Worm (Caenorhabditis elegans) whole organism, L4 larva: ENCODE results near the gene F43H9.4.
A peak's percentile ranks its signal among the peaks of the same experiment; 100 is the strongest.

Experiments used
- F10B5.3 ChIP-seq: sonication (generic microtip); optimal IDR thresholded peaks from 2 replicates; lab custom pipeline; 2016; ENCODE audit warnings: mild to moderate bottlenecking, missing genetic modification characterization, missing compliant biosample characterization
- F37D6.2 ChIP-seq: sonication (generic microtip); optimal IDR thresholded peaks from 2 replicates; lab custom pipeline; 2016; ENCODE audit warnings: mild to moderate bottlenecking, missing genetic modification characterization, missing compliant biosample characterization
- F44E2.7 ChIP-seq: fragments of 200-800 bp; sonication (Bioruptor generic); IDR thresholded peaks from 2 replicates; pipeline ENCODE4 v2.1.2; 2022; ENCODE audit warnings: missing genetic modification characterization, missing compliant biosample characterization
- T26A8.4 ChIP-seq: fragments of 200-800 bp; sonication (Bioruptor generic); IDR thresholded peaks from 2 replicates; pipeline ENCODE4 v1.3.6; 2022; ENCODE audit warnings: missing genetic modification characterization, missing compliant biosample characterization
- Y105C5A.15 ChIP-seq: fragments of 200-800 bp; sonication (Bioruptor generic); IDR thresholded peaks from 2 replicates; pipeline ENCODE4 v1.3.6; 2022; ENCODE audit warnings: missing genetic modification characterization, missing compliant biosample characterization
- Y5F2A.4 ChIP-seq: fragments of 200-800 bp; sonication (Bioruptor generic); optimal IDR thresholded peaks from 2 replicates; lab custom pipeline; 2018; ENCODE audit warnings: mild to moderate bottlenecking, missing genetic modification characterization, missing compliant biosample characterization
- ZK337.2 ChIP-seq: fragments of 200-800 bp; sonication (Bioruptor generic); IDR thresholded peaks from 2 replicates; pipeline ENCODE4 v1.3.6; 2022; ENCODE audit warnings: missing genetic modification reagents, missing genetic modification characterization, missing compliant biosample characterization
- aha-1 ChIP-seq: fragments of 150-350 bp; peaks from one replicate; lab custom pipeline; 2014; ENCODE audit warnings: missing biosample characterization, missing genetic modification characterization
- aly-2 ChIP-seq: sonication (generic microtip); optimal IDR thresholded peaks from 2 replicates; lab custom pipeline; 2018; ENCODE audit warnings: missing biosample characterization, missing genetic modification characterization
- ama-1 ChIP-seq: fragments of 150-350 bp; optimal IDR thresholded peaks from 2 replicates; lab custom pipeline; 2014; ENCODE audit warnings: inconsistent platforms, mixed read lengths
- ceh-20 ChIP-seq: fragments of 200-800 bp; sonication (Bioruptor generic); IDR thresholded peaks from 2 replicates; pipeline ENCODE4 v1.3.6; 2022; ENCODE audit warnings: missing genetic modification reagents, missing genetic modification characterization, missing compliant biosample characterization
- ceh-82 ChIP-seq: sonication (generic microtip); optimal IDR thresholded peaks from 2 replicates; lab custom pipeline; 2017; ENCODE audit warnings: missing biosample characterization, missing genetic modification characterization
- cey-2 ChIP-seq: sonication (generic microtip); optimal IDR thresholded peaks from 3 replicates; lab custom pipeline; 2017; ENCODE audit warnings: missing genetic modification characterization, mild to moderate bottlenecking, missing compliant biosample characterization, antibody characterized with exemption, borderline replicate concordance; ENCODE audit not compliant: insufficient read depth
- daf-8 ChIP-seq: fragments of 200-800 bp; sonication (Bioruptor generic); IDR thresholded peaks from 2 replicates; pipeline ENCODE4 v1.3.6; 2022; ENCODE audit warnings: missing genetic modification characterization, missing compliant biosample characterization
- dmd-6 ChIP-seq: fragments of 200-800 bp; sonication (Bioruptor generic); IDR thresholded peaks from 2 replicates; pipeline ENCODE4 v1.3.6; 2022; ENCODE audit warnings: missing genetic modification reagents, missing genetic modification characterization, missing compliant biosample characterization
- dpl-1 ChIP-seq: fragments of 150-350 bp; optimal IDR thresholded peaks from 2 replicates; lab custom pipeline; 2014; ENCODE audit warnings: missing biosample characterization, missing genetic modification reagents, missing genetic modification characterization
- fkh-10 ChIP-seq: fragments of 150-350 bp; optimal IDR thresholded peaks from 2 replicates; lab custom pipeline; 2014; ENCODE audit warnings: missing biosample characterization, missing genetic modification reagents, missing genetic modification characterization
- gei-8 ChIP-seq: fragments of 200-800 bp; sonication (Bioruptor generic); optimal IDR thresholded peaks from 2 replicates; lab custom pipeline; 2018; ENCODE audit warnings: mild to moderate bottlenecking, missing genetic modification characterization, missing compliant biosample characterization
- hlh-11 ChIP-seq: fragments of 200-800 bp; sonication (Bioruptor generic); optimal IDR thresholded peaks from 2 replicates; lab custom pipeline; 2018; ENCODE audit warnings: mild to moderate bottlenecking, missing genetic modification characterization, missing compliant biosample characterization
- hlh-30 ChIP-seq: sonication (generic microtip); optimal IDR thresholded peaks from 2 replicates; lab custom pipeline; 2017; ENCODE audit warnings: antibody characterized with exemption, mild to moderate bottlenecking, missing genetic modification characterization, missing compliant biosample characterization; ENCODE audit not compliant: insufficient read depth
- hmg-1.1 ChIP-seq: fragments of 200-800 bp; sonication (Bioruptor generic); IDR thresholded peaks from 2 replicates; pipeline ENCODE4 v1.3.6; 2022; ENCODE audit warnings: missing genetic modification reagents, missing genetic modification characterization, missing compliant biosample characterization
- lim-7 ChIP-seq: fragments of 200-800 bp; sonication (Bioruptor generic); IDR thresholded peaks from 2 replicates; pipeline ENCODE4 v1.3.6; 2022; ENCODE audit warnings: missing genetic modification characterization, missing compliant biosample characterization
- lin-1 ChIP-seq: fragments of 200-800 bp; sonication (Bioruptor generic); IDR thresholded peaks from 2 replicates; pipeline ENCODE4 v1.3.6; 2022; ENCODE audit warnings: missing genetic modification reagents, missing genetic modification characterization, missing compliant biosample characterization
- lin-15B ChIP-seq: fragments of 150-350 bp; sonication (generic microtip); optimal IDR thresholded peaks from 3 replicates; lab custom pipeline; 2014; ENCODE audit warnings: missing biosample characterization, missing genetic modification characterization
- lin-39 ChIP-seq: fragments of 150-350 bp; optimal IDR thresholded peaks from 2 replicates; lab custom pipeline; 2014; ENCODE audit warnings: missing biosample characterization, missing genetic modification reagents, missing genetic modification characterization
- lsy-2 ChIP-seq, 2 experiments: fragments of 150-350 bp in 1 of 2; sonication (generic microtip) in 1 of 2; optimal IDR thresholded peaks; 2 replicates each; lab custom pipeline; 2014 to 2017; ENCODE audit warnings: missing biosample characterization in 2 of 2, missing genetic modification characterization in 2 of 2
- madf-5 ChIP-seq, 2 experiments: fragments of 200-800 bp; sonication (Bioruptor generic); IDR thresholded peaks; 2 replicates each; pipeline ENCODE4 v1.3.6; 2022; ENCODE audit warnings: missing compliant biosample characterization in 2 of 2, missing genetic modification characterization in 2 of 2
- mdl-1 ChIP-seq, 2 experiments: fragments of 150-350 bp in 1 of 2; sonication (generic microtip) in 1 of 2; optimal IDR thresholded peaks; 2 replicates each; lab custom pipeline; 2014 to 2017; ENCODE audit warnings: missing biosample characterization in 2 of 2, missing genetic modification characterization in 2 of 2
- mep-1 ChIP-seq: fragments of 150-350 bp; sonication (generic microtip); optimal IDR thresholded peaks from 3 replicates; lab custom pipeline; 2014; ENCODE audit warnings: missing biosample characterization, missing genetic modification characterization
- mes-2 ChIP-seq: sonication (generic microtip); optimal IDR thresholded peaks from 2 replicates; lab custom pipeline; 2016; ENCODE audit warnings: missing genotype, mild to moderate bottlenecking, missing genetic modification characterization, missing compliant biosample characterization; ENCODE audit not compliant: poor library complexity, severe bottlenecking
- mxl-3 ChIP-seq: fragments of 200-800 bp; sonication (Bioruptor generic); optimal IDR thresholded peaks from 2 replicates; lab custom pipeline; 2018; ENCODE audit warnings: mild to moderate bottlenecking, missing genetic modification characterization, missing compliant biosample characterization
- nhr-10 ChIP-seq: fragments of 150-350 bp; optimal IDR thresholded peaks from 2 replicates; lab custom pipeline; 2014; ENCODE audit warnings: missing biosample characterization, missing genetic modification characterization
- nhr-102 ChIP-seq: sonication (generic microtip); optimal IDR thresholded peaks from 2 replicates; lab custom pipeline; 2016; ENCODE audit warnings: mild to moderate bottlenecking, missing genetic modification characterization, moderate library complexity, missing compliant biosample characterization
- nhr-28 ChIP-seq: fragments of 150-350 bp; optimal IDR thresholded peaks from 2 replicates; lab custom pipeline; 2014; ENCODE audit warnings: missing biosample characterization, missing genetic modification characterization
- nhr-48 ChIP-seq: sonication (generic microtip); optimal IDR thresholded peaks from 2 replicates; lab custom pipeline; 2016; ENCODE audit warnings: mild to moderate bottlenecking, missing genetic modification characterization, missing compliant biosample characterization
- nhr-76 ChIP-seq: fragments of 150-350 bp; optimal IDR thresholded peaks from 2 replicates; lab custom pipeline; 2014; ENCODE audit warnings: missing biosample characterization, missing genetic modification characterization
- nhr-77 ChIP-seq: fragments of 150-350 bp; optimal IDR thresholded peaks from 2 replicates; lab custom pipeline; 2014; ENCODE audit warnings: missing biosample characterization, missing genetic modification characterization
- pha-4 ChIP-seq, 2 experiments: fragments of 150-350 bp in 1 of 2; fragments of 200-800 bp in 1 of 2; sonication (Bioruptor generic) in 1 of 2; IDR thresholded peaks in 1 of 2; optimal IDR thresholded peaks in 1 of 2; 2 replicates each; pipeline versions ENCODE4 v1.3.6 to Lab custom; 2014 to 2022; ENCODE audit warnings: missing genetic modification characterization in 2 of 2, missing genetic modification reagents in 2 of 2, missing biosample characterization in 1 of 2, missing compliant biosample characterization in 1 of 2
- pqm-1 ChIP-seq: sonication (generic microtip); optimal IDR thresholded peaks from 2 replicates; lab custom pipeline; 2017; ENCODE audit warnings: missing biosample characterization, missing genetic modification characterization
- rbr-2 ChIP-seq: sonication (generic microtip); optimal IDR thresholded peaks from 2 replicates; lab custom pipeline; 2016; ENCODE audit warnings: missing genotype, missing genetic modification characterization, missing compliant biosample characterization
- saeg-2 ChIP-seq: fragments of 200-800 bp; sonication (Bioruptor generic); IDR thresholded peaks from 2 replicates; pipeline ENCODE4 v1.3.6; 2022; ENCODE audit warnings: missing genetic modification reagents, missing genetic modification characterization, missing compliant biosample characterization
- set-16 ChIP-seq: fragments of 200-800 bp; sonication (Bioruptor generic); IDR thresholded peaks from 2 replicates; pipeline ENCODE4 v1.3.6; 2022; ENCODE audit warnings: missing genetic modification reagents, missing genetic modification characterization, missing compliant biosample characterization
- skn-1 ChIP-seq: fragments of 150-350 bp; optimal IDR thresholded peaks from 2 replicates; lab custom pipeline; 2014; ENCODE audit warnings: missing biosample characterization, missing genetic modification characterization
- snpc-4 ChIP-seq: fragments of 150-350 bp; optimal IDR thresholded peaks from 2 replicates; lab custom pipeline; 2014; ENCODE audit warnings: missing biosample characterization, missing genetic modification characterization
- spr-1 ChIP-seq: sonication (generic microtip); optimal IDR thresholded peaks from 2 replicates; lab custom pipeline; 2016; ENCODE audit warnings: mild to moderate bottlenecking, missing genetic modification characterization, missing compliant biosample characterization
- tag-97 ChIP-seq: fragments of 200-800 bp; sonication (Bioruptor generic); IDR thresholded peaks from 2 replicates; pipeline ENCODE4 v1.3.6; 2022; ENCODE audit warnings: missing genetic modification characterization, missing compliant biosample characterization
- unc-130 ChIP-seq: sonication (generic microtip); optimal IDR thresholded peaks from 2 replicates; lab custom pipeline; 2016; ENCODE audit warnings: missing genetic modification reagents, missing genetic modification characterization, missing compliant biosample characterization
- unc-62 ChIP-seq, 3 experiments: fragments of 150-350 bp in 1 of 3; sonication (generic microtip); optimal IDR thresholded peaks in 2 of 3; peaks in 1 of 3; 1 replicate in 1 of 3; 2 replicates in 2 of 3; lab custom pipeline; 2014 to 2017; ENCODE audit warnings: missing biosample characterization in 3 of 3, missing genetic modification characterization in 3 of 3, missing genetic modification reagents in 3 of 3, missing genotype in 1 of 3
- vab-7 ChIP-seq: fragments of 200-800 bp; sonication (Bioruptor generic); IDR thresholded peaks from 2 replicates; pipeline ENCODE4 v1.3.6; 2022; ENCODE audit warnings: missing genetic modification reagents, missing genetic modification characterization, missing compliant biosample characterization
- zag-1 ChIP-seq: fragments of 150-350 bp; optimal IDR thresholded peaks from 2 replicates; lab custom pipeline; 2014; ENCODE audit warnings: missing biosample characterization, missing genetic modification characterization
- zip-11 ChIP-seq: fragments of 200-800 bp; sonication (Bioruptor generic); IDR thresholded peaks from 2 replicates; pipeline ENCODE4 v1.3.6; 2022; ENCODE audit warnings: missing genetic modification characterization, missing compliant biosample characterization
- ztf-11 ChIP-seq: fragments of 150-350 bp; optimal IDR thresholded peaks from 2 replicates; lab custom pipeline; 2014; ENCODE audit warnings: missing biosample characterization, missing genetic modification characterization

The F43H9.4 gene

DNA sequence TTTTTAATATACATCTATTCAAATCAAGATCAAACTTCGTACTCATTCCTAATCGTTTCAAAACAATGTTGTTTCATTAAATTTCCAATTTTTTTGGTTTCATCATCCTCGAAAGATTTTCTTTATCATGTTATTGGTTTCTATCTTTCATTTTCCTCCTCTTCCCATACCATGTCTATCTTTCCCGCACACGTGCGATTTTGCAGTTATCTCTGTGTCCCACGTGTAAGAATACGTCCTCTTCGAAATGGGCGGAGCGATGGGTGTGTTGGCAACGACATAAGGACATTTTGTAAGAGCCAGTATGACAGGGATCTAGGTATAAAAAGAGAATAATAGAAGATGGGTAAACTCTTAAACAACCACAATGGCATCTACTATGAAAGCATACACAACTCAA lies at the start of gene F43H9.4:
F43H9.4 (plus strand) TSS at position 366 of the 400 bp plus-strand sequence.
- TF ChIP-seq nhr-10 (tag; lab: Kevin White, UChicago) (no peak), rbr-2 (tag; lab: Kevin White, UChicago) (no peak), vab-7 (no peak), pha-4 (GFP tag; IDR thresholded peaks at IDR 0.05; lab: Robert Waterston, UW) (no peak), pha-4 (tag; optimal IDR thresholded peaks at IDR 0.05; lab: Kevin White, UChicago) (no peak), mep-1 (tag; lab: Kevin White, UChicago) (peak; percentile 9), lin-1 (no peak), cey-2 (tag; lab: Kevin White, UChicago) (peak; percentile 86), aha-1 (tag; lab: Kevin White, UChicago) (peak; percentile 71), madf-5 (GFP tag; IDR thresholded peaks at IDR 0.05; lab: Robert Waterston, UW) (no peak), nhr-28 (peak; percentile 75), mxl-3 (peak; percentile 99), ceh-20 (GFP tag; lab: Robert Waterston, UW) (no peak), dpl-1 (no peak), nhr-102 (tag; lab: Kevin White, UChicago) (no peak), aly-2 (no peak), hlh-11 (tag; lab: Kevin White, UChicago) (peak; percentile 51), dmd-6 (peak; percentile 76), set-16 (GFP tag; lab: Robert Waterston, UW) (no peak), lsy-2 (tag; optimal IDR thresholded peaks at IDR 0.05; lab: Kevin White, UChicago) (no peak), unc-62 (GFP tag; optimal IDR thresholded peaks at IDR 0.05 in 1 of 2; lab: Kevin White, UChicago) (peak in 1 of 2 experiments; percentile 99), unc-62 (tag; optimal IDR thresholded peaks at IDR 0.05; lab: Kevin White, UChicago) (no peak), zip-11 (GFP tag; lab: Robert Waterston, UW) (no peak), ZK337.2 (no peak), ceh-82 (no peak), ama-1 (lab: Kevin White, UChicago) (no peak), saeg-2 (GFP tag; lab: Robert Waterston, UW) (no peak), F37D6.2 (tag; lab: Kevin White, UChicago) (no peak), hmg-1.1 (no peak), F10B5.3 (tag; lab: Kevin White, UChicago) (no peak), nhr-76 (tag; lab: Kevin White, UChicago) (no peak), ztf-11 (tag; lab: Kevin White, UChicago) (no peak), zag-1 (no peak), mes-2 (tag; lab: Kevin White, UChicago) (no peak), nhr-77 (tag; lab: Kevin White, UChicago) (no peak), gei-8 (GFP tag; lab: Kevin White, UChicago) (no peak), fkh-10 (GFP tag; lab: Kevin White, UChicago) (no peak), Y105C5A.15 (GFP tag; lab: Robert Waterston, UW) (no peak), pqm-1 (tag; lab: Kevin White, UChicago) (no peak), mdl-1 (tag; optimal IDR thresholded peaks at IDR 0.05; lab: Kevin White, UChicago) (peak; percentile 79 to 89), Y5F2A.4 (no peak), spr-1 (tag; lab: Kevin White, UChicago) (no peak), skn-1 (tag; lab: Kevin White, UChicago) (no peak), hlh-30 (tag; lab: Kevin White, UChicago) (peak; percentile 55), F44E2.7 (no peak), nhr-48 (peak; percentile 73), unc-130 (GFP tag; lab: Kevin White, UChicago) (no peak), lim-7 (GFP tag; lab: Robert Waterston, UW) (no peak), daf-8 (GFP tag; lab: Robert Waterston, UW) (no peak), tag-97 (no peak), lin-15B (tag; lab: Kevin White, UChicago) (no peak), lin-39 (no peak), snpc-4 (tag; lab: Kevin White, UChicago) (no peak), T26A8.4 (GFP tag; lab: Robert Waterston, UW) (no peak)
